Worm (Caenorhabditis elegans): ENCODE data around the gene F54F7.9.

F54F7.9 gene

DNA sequence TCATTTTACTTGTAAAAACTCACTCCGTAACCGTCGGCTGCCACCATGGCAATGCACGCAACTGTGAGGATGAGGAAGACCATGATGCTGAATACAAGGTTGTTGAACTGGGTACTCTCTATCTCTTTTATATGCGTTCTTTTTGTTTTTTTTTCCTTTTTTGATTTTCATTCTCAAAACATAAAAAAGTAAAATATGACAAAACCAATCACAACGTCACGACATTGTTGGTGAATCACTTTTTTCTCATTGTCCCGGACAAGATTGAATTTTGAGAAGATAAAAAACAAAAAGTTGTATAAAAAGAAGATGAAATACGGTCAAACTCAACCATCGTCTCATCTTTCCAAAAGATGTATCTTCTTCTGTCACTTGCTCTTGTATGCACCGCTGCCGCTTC, 34.3 kb upstream of the F54F7.9 start, which contains the start of the genes Y62H9A.5 and ule-5:
Gene Y62H9A.5, minus strand, starts transcription at position 101 of the 400 bp plus-strand sequence.
Gene ule-5, plus strand, starts transcription at position 328 of the 400 bp plus-strand sequence.
- TF ChIP-seq nhr-23 (tag; optimal IDR thresholded peaks at IDR 0.05) (no peak), nhr-25 (tag; optimal IDR thresholded peaks at IDR 0.05) (no peak), hmg-11 (tag; optimal IDR thresholded peaks at IDR 0.05) (no peak), pha-4 (tag; optimal IDR thresholded peaks at IDR 0.05) (no peak), jun-1 (tag; optimal IDR thresholded peaks at IDR 0.05) (no peak), elt-2 (tag; optimal IDR thresholded peaks at IDR 0.05) (no peak), nhr-76 (tag; optimal IDR thresholded peaks at IDR 0.05) (no peak), ceh-28 (tag; optimal IDR thresholded peaks at IDR 0.05) (no peak), ceh-82 (tag; optimal IDR thresholded peaks at IDR 0.05) (no peak), nhr-43 (tag; optimal IDR thresholded peaks at IDR 0.05; ENCODE audit: poor library complexity, severe bottlenecking) (no peak), lsy-12 (tag; optimal IDR thresholded peaks at IDR 0.05) (no peak), mml-1 (tag; optimal IDR thresholded peaks at IDR 0.05) (no peak), unc-39 (tag; optimal IDR thresholded peaks at IDR 0.05) (no peak), lin-39 (tag; optimal IDR thresholded peaks at IDR 0.05) (no peak), unc-62 (GFP tag; optimal IDR thresholded peaks at IDR 0.05) (no peak), zag-1 (tag; optimal IDR thresholded peaks at IDR 0.05) (no peak)

DNA sequence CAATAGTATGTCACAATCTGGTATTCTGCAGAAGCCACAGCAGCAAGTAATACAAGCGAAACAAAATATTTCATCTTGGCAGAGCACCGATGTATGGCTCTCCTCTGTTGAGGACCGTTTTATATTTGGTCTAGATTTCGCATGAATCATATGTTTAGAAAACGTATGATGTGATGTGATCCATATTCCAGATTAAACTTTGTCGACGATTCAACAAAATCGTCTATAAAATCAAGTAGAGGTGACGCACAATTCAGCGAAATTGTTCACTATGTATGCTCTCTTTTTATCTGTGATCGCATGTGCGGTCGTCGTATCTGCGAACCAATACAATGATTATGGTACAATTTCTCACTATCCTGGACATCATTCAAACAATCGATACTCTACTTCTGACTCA, 31.4 kb upstream of the F54F7.9 start, which contains the start of the genes Y62H9A.3 and Y62H9A.4:
Gene Y62H9A.3, minus strand, starts transcription at position 101 of the 400 bp plus-strand sequence.
Gene Y62H9A.4, plus strand, starts transcription at position 256 of the 400 bp plus-strand sequence.
- TF ChIP-seq hmg-11 (tag; optimal IDR thresholded peaks at IDR 0.05), result no peak
- no peak for TF ChIP-seq snpc-4 (tag; optimal IDR thresholded peaks at IDR 0.05)

DNA sequence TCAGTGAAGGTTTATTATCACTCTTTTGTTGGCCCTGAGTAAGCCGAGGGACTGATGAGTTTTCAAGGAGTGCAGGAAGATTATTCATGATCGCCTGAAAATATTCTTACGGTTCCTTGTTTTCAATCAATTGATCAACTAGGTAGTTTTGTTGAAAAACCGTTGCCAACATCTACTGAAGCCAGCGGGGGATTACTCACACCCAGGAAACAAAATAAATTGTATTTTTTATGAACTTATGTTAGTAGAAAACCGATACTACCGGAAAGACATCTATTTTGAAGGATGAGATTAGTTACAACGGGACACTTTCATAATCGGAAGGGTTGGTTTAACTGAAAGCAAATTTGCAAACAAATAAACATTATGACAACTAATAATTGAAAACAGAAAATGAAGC, 29.6 kb upstream of the F54F7.9 start, which contains the start of gene Y62H9A.2:
Gene Y62H9A.2, minus strand, starts transcription at position 101 of the 400 bp plus-strand sequence.
- TF ChIP-seq elt-1 (tag; optimal IDR thresholded peaks at IDR 0.05) (no peak), lin-15B (tag; optimal IDR thresholded peaks at IDR 0.05) (no peak), lin-39 (tag; optimal IDR thresholded peaks at IDR 0.05) (no peak), ztf-11 (tag; optimal IDR thresholded peaks at IDR 0.05) (no peak), daf-12 (tag; optimal IDR thresholded peaks at IDR 0.05) (no peak), elt-3 (tag; optimal IDR thresholded peaks at IDR 0.05) (no peak), elt-2 (tag; optimal IDR thresholded peaks at IDR 0.05) (no peak), nhr-28 (tag; optimal IDR thresholded peaks at IDR 0.05) (no peak)

DNA sequence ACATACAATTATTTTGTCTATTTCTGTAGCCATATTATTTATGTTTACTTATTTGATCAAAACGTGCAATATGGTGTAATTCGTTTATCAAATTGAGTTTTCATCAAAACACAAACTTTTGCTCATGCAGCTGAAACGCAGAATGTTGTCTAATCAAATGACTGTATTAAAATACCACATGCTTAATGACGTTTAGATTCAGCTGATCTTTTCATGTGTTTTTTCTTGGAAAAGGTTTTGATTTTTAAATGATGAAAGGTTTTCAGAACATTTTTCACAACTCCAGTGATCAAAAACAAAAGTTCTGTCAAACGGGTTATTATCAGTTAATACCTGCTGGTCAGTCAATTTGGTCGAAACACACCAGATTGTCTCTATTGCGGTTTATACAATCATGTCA, 26.7 kb upstream of the F54F7.9 start, which contains the start of gene Y62H9A.1:
Gene Y62H9A.1, plus strand, starts transcription at position 282 of the 400 bp plus-strand sequence.
- no peak for TF ChIP-seq elt-1 (tag; optimal IDR thresholded peaks at IDR 0.05)
- no peak for TF ChIP-seq fkh-10 (GFP tag; optimal IDR thresholded peaks at IDR 0.05)
- TF ChIP-seq tbx-2 (tag; optimal IDR thresholded peaks at IDR 0.05), result no peak
- TF ChIP-seq pqm-1 (tag; optimal IDR thresholded peaks at IDR 0.05), result no peak
- no peak for TF ChIP-seq unc-39 (tag; optimal IDR thresholded peaks at IDR 0.05)
- TF ChIP-seq nhr-77 (tag; optimal IDR thresholded peaks at IDR 0.05), result no peak
- TF ChIP-seq daf-12 (tag; optimal IDR thresholded peaks at IDR 0.05), result no peak
- no peak for TF ChIP-seq ztf-4 (tag; optimal IDR thresholded peaks at IDR 0.05)
- TF ChIP-seq hmg-11 (tag; optimal IDR thresholded peaks at IDR 0.05), result no peak
- TF ChIP-seq lin-15B (tag; optimal IDR thresholded peaks at IDR 0.05), result no peak
- no peak for TF ChIP-seq ama-1 (optimal IDR thresholded peaks at IDR 0.05)
- no peak for TF ChIP-seq fos-1 (tag; optimal IDR thresholded peaks at IDR 0.05)
- no peak for TF ChIP-seq ZK546.5 (tag; optimal IDR thresholded peaks at IDR 0.05)
- TF ChIP-seq egl-27 (tag; optimal IDR thresholded peaks at IDR 0.05), result no peak
- no peak for TF ChIP-seq ceh-28 (tag; optimal IDR thresholded peaks at IDR 0.05)
- no peak for TF ChIP-seq nhr-43 (tag; optimal IDR thresholded peaks at IDR 0.05; ENCODE audit: poor library complexity, severe bottlenecking)

DNA sequence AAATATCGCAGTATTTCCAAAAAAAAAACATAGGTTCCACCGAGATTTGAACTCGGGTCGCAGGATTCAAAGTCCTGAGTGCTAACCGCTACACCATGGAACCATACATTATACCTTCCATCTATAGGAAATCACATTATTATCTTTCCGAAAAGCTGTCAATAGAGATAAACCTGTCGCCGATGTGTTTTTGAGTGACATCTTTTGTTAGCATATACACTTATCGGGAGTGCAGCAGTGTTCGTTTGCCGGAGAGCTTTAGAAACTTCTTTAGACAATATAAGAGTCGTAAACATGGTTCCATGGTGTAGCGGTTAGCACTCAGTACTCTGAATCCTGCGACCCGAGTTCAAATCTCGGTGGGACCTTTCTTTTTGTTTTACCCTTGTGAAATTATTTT, 23.7 kb upstream of the F54F7.9 start:
- TF ChIP-seq mml-1 (tag; optimal IDR thresholded peaks at IDR 0.05), result no peak
- TF ChIP-seq nhr-28 (tag; optimal IDR thresholded peaks at IDR 0.05), result no peak
- no peak for TF ChIP-seq elt-2 (tag; optimal IDR thresholded peaks at IDR 0.05)
- no peak for TF ChIP-seq elt-3 (tag; optimal IDR thresholded peaks at IDR 0.05)
- no peak for TF ChIP-seq nhr-77 (tag; optimal IDR thresholded peaks at IDR 0.05)
- TF ChIP-seq nhr-12 (tag; optimal IDR thresholded peaks at IDR 0.05), result no peak
- TF ChIP-seq nhr-76 (tag; optimal IDR thresholded peaks at IDR 0.05), result no peak
- no peak for TF ChIP-seq tbx-2 (tag; optimal IDR thresholded peaks at IDR 0.05)
- TF ChIP-seq pha-4 (tag; optimal IDR thresholded peaks at IDR 0.05), result no peak
- no peak for TF ChIP-seq unc-62 (GFP tag; optimal IDR thresholded peaks at IDR 0.05)
- no peak for TF ChIP-seq zag-1 (tag; optimal IDR thresholded peaks at IDR 0.05)
- no peak for TF ChIP-seq nhr-11 (tag; optimal IDR thresholded peaks at IDR 0.05)
- TF ChIP-seq snpc-4 (tag; optimal IDR thresholded peaks at IDR 0.05), result no peak
- no peak for TF ChIP-seq nhr-43 (tag; optimal IDR thresholded peaks at IDR 0.05; ENCODE audit: poor library complexity, severe bottlenecking)
- no peak for TF ChIP-seq ZK546.5 (tag; optimal IDR thresholded peaks at IDR 0.05)
